Fruit fly (Drosophila melanogaster) whole organism, embryonic: Measurements from ENCODE around the gene AP-2alpha.

Experiments used
- Bdp1 ChIP-seq: fragments of 200-800 bp; sonication (Bioruptor generic); optimal IDR thresholded peaks from 3 replicates; lab custom pipeline; 2016; ENCODE audit warnings: missing biosample characterization, missing genetic modification characterization
- CG10147 ChIP-seq: fragments of 200-800 bp; sonication (Bioruptor generic); optimal IDR thresholded peaks from 2 replicates; lab custom pipeline; 2019; ENCODE audit warnings: missing biosample characterization, mild to moderate bottlenecking, missing genetic modification characterization, moderate library complexity
- CG10267 ChIP-seq: fragments of 200-800 bp; sonication (Bioruptor generic); optimal IDR thresholded peaks from 2 replicates; lab custom pipeline; 2018; ENCODE audit warnings: missing biosample characterization, mild to moderate bottlenecking, missing genetic modification characterization, moderate library complexity
- CG10274 ChIP-seq: fragments of 200-800 bp; sonication (Bioruptor generic); optimal IDR thresholded peaks from 3 replicates; lab custom pipeline; 2017; ENCODE audit warnings: missing biosample characterization, mild to moderate bottlenecking, missing genetic modification characterization
- CG10565 ChIP-seq: fragments of 200-800 bp; sonication (Bioruptor generic); optimal IDR thresholded peaks from 3 replicates; lab custom pipeline; 2016; ENCODE audit warnings: missing biosample characterization, mild to moderate bottlenecking, missing genetic modification characterization
- CG12155 ChIP-seq: fragments of 200-800 bp; sonication (Bioruptor generic); optimal IDR thresholded peaks from 3 replicates; lab custom pipeline; 2016; ENCODE audit warnings: missing biosample characterization, missing genetic modification characterization
- CG13894 ChIP-seq: fragments of 200-800 bp; sonication (Bioruptor generic); optimal IDR thresholded peaks from 3 replicates; lab custom pipeline; 2018; ENCODE audit warnings: missing biosample characterization, mild to moderate bottlenecking, missing genetic modification characterization, moderate library complexity
- CG15011 ChIP-seq: fragments of 200-800 bp; sonication (Bioruptor generic); optimal IDR thresholded peaks from 3 replicates; lab custom pipeline; 2018; ENCODE audit warnings: missing biosample characterization, mild to moderate bottlenecking, missing genetic modification characterization
- CG15514 ChIP-seq: fragments of 200-800 bp; sonication (Bioruptor generic); optimal IDR thresholded peaks from 3 replicates; lab custom pipeline; 2017; ENCODE audit warnings: missing biosample characterization, missing genetic modification characterization, mild to moderate bottlenecking, moderate library complexity, missing genetic modification reagents
- CG1792 ChIP-seq: fragments of 200-800 bp; sonication (Bioruptor generic); optimal IDR thresholded peaks from 2 replicates; lab custom pipeline; 2016; ENCODE audit warnings: missing biosample characterization, missing genetic modification characterization
- CG34224 ChIP-seq: fragments of 200-800 bp; sonication (Bioruptor generic); IDR thresholded peaks from 3 replicates; pipeline ENCODE4 v1.3.6; 2022; ENCODE audit warnings: missing biosample characterization, missing genetic modification characterization; ENCODE audit not compliant: partially characterized antibody
- CG4424 ChIP-seq: fragments of 200-800 bp; sonication (Bioruptor generic); optimal IDR thresholded peaks from 3 replicates; lab custom pipeline; 2016; ENCODE audit warnings: missing biosample characterization, missing genetic modification characterization
- CG4617 ChIP-seq: fragments of 200-800 bp; sonication (Bioruptor generic); optimal IDR thresholded peaks from 3 replicates; lab custom pipeline; 2016; ENCODE audit warnings: missing biosample characterization, missing genetic modification characterization, borderline replicate concordance
- CG5953 ChIP-seq: fragments of 200-800 bp; sonication (Bioruptor generic); IDR thresholded peaks from 2 replicates; pipeline ENCODE4 v1.3.6; 2022; ENCODE audit warnings: missing biosample characterization, missing genetic modification characterization
- CG7963 ChIP-seq: fragments of 200-800 bp; sonication (Bioruptor generic); IDR thresholded peaks from 3 replicates; pipeline ENCODE4 v1.3.6; 2022; ENCODE audit warnings: missing biosample characterization, missing genetic modification characterization; ENCODE audit not compliant: partially characterized antibody
- CG9215 ChIP-seq: fragments of 200-800 bp; sonication (Bioruptor generic); IDR thresholded peaks from 2 replicates; pipeline ENCODE4 v1.3.6; 2022; ENCODE audit warnings: missing biosample characterization, missing genetic modification characterization
- CG9437 ChIP-seq: fragments of 200-800 bp; sonication (Bioruptor generic); optimal IDR thresholded peaks from 2 replicates; lab custom pipeline; 2018; ENCODE audit warnings: missing biosample characterization, mild to moderate bottlenecking, missing genetic modification characterization
- CG9727 ChIP-seq: fragments of 200-800 bp; sonication (Bioruptor generic); optimal IDR thresholded peaks from 3 replicates; lab custom pipeline; 2017; ENCODE audit warnings: missing biosample characterization, mild to moderate bottlenecking, missing genetic modification characterization
- CG9876 ChIP-seq: fragments of 200-800 bp; sonication (Bioruptor generic); optimal IDR thresholded peaks from 2 replicates; lab custom pipeline; 2016; ENCODE audit warnings: missing biosample characterization, missing genetic modification characterization
- CG9932 ChIP-seq: fragments of 200-800 bp; sonication (Bioruptor generic); IDR thresholded peaks from 2 replicates; pipeline ENCODE4 v1.3.6; 2022; ENCODE audit warnings: missing biosample characterization, missing genetic modification characterization
- CTCF ChIP-seq: fragments of 200-800 bp; sonication (Bioruptor generic); optimal IDR thresholded peaks from 2 replicates; lab custom pipeline; 2017; ENCODE audit warnings: missing biosample characterization, mild to moderate bottlenecking, missing genetic modification characterization, moderate library complexity
- Chrac-16 ChIP-seq: fragments of 200-800 bp; sonication (Bioruptor generic); optimal IDR thresholded peaks from 3 replicates; lab custom pipeline; 2016; ENCODE audit warnings: missing biosample characterization, missing genetic modification characterization
- Gsc ChIP-seq: fragments of 200-800 bp; sonication (Bioruptor generic); IDR thresholded peaks from 2 replicates; pipeline ENCODE4 v1.3.6; 2022; ENCODE audit warnings: missing biosample characterization, missing genetic modification characterization
- HHEX ChIP-seq: fragments of 200-800 bp; sonication (Bioruptor generic); optimal IDR thresholded peaks from 3 replicates; lab custom pipeline; 2017; ENCODE audit warnings: missing biosample characterization, mild to moderate bottlenecking, missing genetic modification characterization, missing genetic modification reagents
- HLH4C ChIP-seq: fragments of 200-800 bp; sonication (Bioruptor generic); IDR thresholded peaks from 3 replicates; pipeline ENCODE4 v1.3.6; 2022; ENCODE audit warnings: missing biosample characterization, missing genetic modification characterization; ENCODE audit not compliant: partially characterized antibody
- HmgZ ChIP-seq: fragments of 200-800 bp; sonication (Bioruptor generic); optimal IDR thresholded peaks from 2 replicates; lab custom pipeline; 2018; ENCODE audit warnings: missing biosample characterization, mild to moderate bottlenecking, missing genetic modification characterization
- Hr39 ChIP-seq: fragments of >200 bp; optimal IDR thresholded peaks from 2 replicates; lab custom pipeline; 2017
- Meics ChIP-seq: fragments of 200-800 bp; sonication (Bioruptor generic); optimal IDR thresholded peaks from 2 replicates; lab custom pipeline; 2017; ENCODE audit warnings: missing biosample characterization, mild to moderate bottlenecking, missing genetic modification characterization
- Opbp ChIP-seq: fragments of 200-800 bp; sonication (Bioruptor generic); IDR thresholded peaks from 3 replicates; pipeline ENCODE4 v1.3.6; 2022; ENCODE audit warnings: missing biosample characterization, missing genetic modification characterization; ENCODE audit not compliant: partially characterized antibody
- Sry-β ChIP-seq: fragments of 200-800 bp; sonication (Bioruptor generic); optimal IDR thresholded peaks from 2 replicates; lab custom pipeline; 2018; ENCODE audit warnings: missing biosample characterization, mild to moderate bottlenecking, missing genetic modification characterization, moderate library complexity
- Xbp1 ChIP-seq: fragments of 200-800 bp; sonication (Bioruptor generic); optimal IDR thresholded peaks from 3 replicates; lab custom pipeline; 2016; ENCODE audit warnings: missing biosample characterization, mild to moderate bottlenecking, missing genetic modification characterization
- al ChIP-seq: fragments of 200-800 bp; sonication (Bioruptor generic); IDR thresholded peaks from 2 replicates; pipeline ENCODE4 v1.3.6; 2022; ENCODE audit warnings: missing biosample characterization, missing genetic modification characterization
- bigmax ChIP-seq: fragments of 200-800 bp; sonication (Bioruptor generic); optimal IDR thresholded peaks from 2 replicates; lab custom pipeline; 2018; ENCODE audit warnings: missing biosample characterization, mild to moderate bottlenecking, missing genetic modification characterization
- btn ChIP-seq: fragments of 200-800 bp; sonication (Bioruptor generic); optimal IDR thresholded peaks from 2 replicates; lab custom pipeline; 2016; ENCODE audit warnings: missing biosample characterization, missing genetic modification characterization
- chn ChIP-seq: fragments of 200-800 bp; sonication (Bioruptor generic); optimal IDR thresholded peaks from 2 replicates; lab custom pipeline; 2016; ENCODE audit warnings: missing biosample characterization, missing genetic modification characterization
- da ChIP-seq: fragments of 200-800 bp; sonication (Bioruptor generic); optimal IDR thresholded peaks from 2 replicates; lab custom pipeline; 2016; ENCODE audit warnings: missing biosample characterization, missing genetic modification characterization
- dati ChIP-seq: fragments of 200-800 bp; sonication (Bioruptor generic); IDR thresholded peaks from 2 replicates; pipeline ENCODE4 v1.3.6; 2022; ENCODE audit warnings: missing biosample characterization, missing genetic modification characterization
- dmrt11E ChIP-seq: fragments of 200-800 bp; sonication (Bioruptor generic); optimal IDR thresholded peaks from 3 replicates; lab custom pipeline; 2018; ENCODE audit warnings: missing biosample characterization, mild to moderate bottlenecking, missing genetic modification characterization, moderate library complexity
- gem ChIP-seq: fragments of 200-800 bp; sonication (Bioruptor generic); optimal IDR thresholded peaks from 2 replicates; lab custom pipeline; 2019; ENCODE audit warnings: missing biosample characterization, mild to moderate bottlenecking, missing genetic modification characterization, moderate library complexity
- hbn ChIP-seq: fragments of 200-800 bp; sonication (Bioruptor generic); IDR thresholded peaks from 2 replicates; pipeline ENCODE4 v1.3.6; 2022; ENCODE audit warnings: missing biosample characterization, missing genetic modification characterization; ENCODE audit not compliant: partially characterized antibody
- mld ChIP-seq: fragments of 200-800 bp; sonication (Bioruptor generic); IDR thresholded peaks from 3 replicates; pipeline ENCODE4 v1.3.6; 2022; ENCODE audit warnings: missing biosample characterization, missing genetic modification characterization; ENCODE audit not compliant: partially characterized antibody
- nau ChIP-seq: fragments of 200-800 bp; sonication (Bioruptor generic); optimal IDR thresholded peaks from 3 replicates; lab custom pipeline; 2017; ENCODE audit warnings: missing biosample characterization, mild to moderate bottlenecking, missing genetic modification characterization, missing genetic modification reagents
- oc ChIP-seq: fragments of 200-800 bp; sonication (Bioruptor generic); optimal IDR thresholded peaks from 2 replicates; lab custom pipeline; 2018; ENCODE audit warnings: missing biosample characterization, mild to moderate bottlenecking, missing genetic modification characterization, moderate library complexity
- odd ChIP-seq: fragments of 200-800 bp; sonication (Bioruptor generic); optimal IDR thresholded peaks from 2 replicates; lab custom pipeline; 2017; ENCODE audit warnings: missing biosample characterization, mild to moderate bottlenecking, missing genetic modification characterization
- slbo ChIP-seq: fragments of 200-800 bp; sonication (Bioruptor generic); IDR thresholded peaks from 2 replicates; pipeline ENCODE4 v1.3.6; 2022; ENCODE audit warnings: missing biosample characterization, missing genetic modification characterization
- slou ChIP-seq: fragments of 200-800 bp; sonication (Bioruptor generic); optimal IDR thresholded peaks from 3 replicates; lab custom pipeline; 2016; ENCODE audit warnings: missing biosample characterization, missing genetic modification characterization
- sob ChIP-seq: fragments of 200-800 bp; sonication (Bioruptor generic); IDR thresholded peaks from 2 replicates; pipeline ENCODE4 v1.3.6; 2022; ENCODE audit warnings: missing biosample characterization, missing genetic modification characterization
- vvl ChIP-seq: fragments of 200-800 bp; sonication (Bioruptor generic); IDR thresholded peaks from 2 replicates; pipeline ENCODE4 v1.3.6; 2022; ENCODE audit warnings: missing biosample characterization, missing genetic modification characterization
- z ChIP-seq: fragments of 200-800 bp; sonication (Bioruptor generic); IDR thresholded peaks from 3 replicates; pipeline ENCODE4 v1.3.6; 2022; ENCODE audit warnings: missing biosample characterization, missing genetic modification characterization

The AP-2alpha gene

dm6 chr2L:403627-404575 is 10.7 kb downstream of the AP-2alpha start, which contains the start of gene Polr1B (continued):
- TF ChIP-seq oc (tag; lab: Kevin White, UChicago) (no peak), CG15514 (peak; percentile 100), dmrt11E (tag; lab: Kevin White, UChicago) (no peak), Hr39 (no peak), HLH4C (GFP tag; lab: Robert Waterston, UW) (peak; percentile 47; the same call in 2 of the 3 replicates), Bdp1 (GFP tag; lab: Kevin White, UChicago) (no peak), CG10267 (tag; lab: Kevin White, UChicago) (peak; percentile 46), CG5953 (GFP tag; lab: Robert Waterston, UW) (no peak), Sry-β (GFP tag; lab: Kevin White, UChicago) (peak; percentile 88), chn (GFP tag; lab: Kevin White, UChicago) (no peak), btn (GFP tag; lab: Kevin White, UChicago) (no peak), Opbp (0 out of 3 replicates have a peak, but pooled peaks have one; percentile 31), z (GFP tag; lab: Robert Waterston, UW) (no peak), al (GFP tag; lab: Robert Waterston, UW) (no peak), CG4424 (no peak), CG9727 (GFP tag; lab: Kevin White, UChicago) (no peak), HHEX (GFP tag; lab: Kevin White, UChicago) (no peak), CG10147 (GFP tag; lab: Kevin White, UChicago) (no peak), slou (GFP tag; lab: Kevin White, UChicago) (no peak), CG9215 (GFP tag; lab: Robert Waterston, UW) (no peak), CTCF (GFP tag; lab: Kevin White, UChicago) (peak; percentile 90), CG34224 (GFP tag; lab: Robert Waterston, UW) (peak; percentile 59; the same call in 1 of the 3 replicates), CG13894 (tag; lab: Kevin White, UChicago) (no peak), CG12155 (GFP tag; lab: Kevin White, UChicago) (no peak), odd (no peak), dati (GFP tag; lab: Robert Waterston, UW) (no peak), gem (tag; lab: Kevin White, UChicago) (no peak), CG10565 (GFP tag; lab: Kevin White, UChicago) (no peak), nau (GFP tag; lab: Kevin White, UChicago) (no peak), Chrac-16 (no peak), CG9437 (GFP tag; lab: Kevin White, UChicago) (no peak), hbn (GFP tag; lab: Robert Waterston, UW) (0 out of 2 replicates have a peak, but pooled peaks have one; percentile 46), CG10274 (GFP tag; lab: Kevin White, UChicago) (no peak), HmgZ (tag; lab: Kevin White, UChicago) (peak; percentile 77), CG9876 (GFP tag; lab: Kevin White, UChicago) (no peak), da (no peak), vvl (GFP tag; lab: Robert Waterston, UW) (no peak), Meics (GFP tag; lab: Kevin White, UChicago) (no peak), sob (no peak), Xbp1 (GFP tag; lab: Kevin White, UChicago) (no peak), CG15011 (GFP tag; lab: Kevin White, UChicago) (no peak), Gsc (GFP tag; lab: Robert Waterston, UW) (no peak), slbo (no peak), CG4617 (GFP tag; lab: Kevin White, UChicago) (peak; percentile 26), CG1792 (GFP tag; lab: Kevin White, UChicago) (no peak), bigmax (GFP tag; lab: Kevin White, UChicago) (no peak), CG7963 (GFP tag; lab: Robert Waterston, UW) (no peak), mld (GFP tag; lab: Robert Waterston, UW) (no peak; the same call in 2 of the 3 replicates), CG9932 (GFP tag; lab: Robert Waterston, UW) (peak; percentile 6; the same call in 1 of the 2 replicates)
